Fruit fly (Drosophila melanogaster) whole organism, embryonic: Measurements from ENCODE around the gene srl.

Experiments used
- Aef1 ChIP-seq: fragments of 200-800 bp; sonication (Bioruptor generic); IDR thresholded peaks from 3 replicates; pipeline ENCODE4 v1.3.6; 2022; ENCODE audit warnings: missing biosample characterization, missing genetic modification characterization
- CG10267 ChIP-seq: fragments of 200-800 bp; sonication (Bioruptor generic); optimal IDR thresholded peaks from 2 replicates; lab custom pipeline; 2018; ENCODE audit warnings: missing biosample characterization, mild to moderate bottlenecking, missing genetic modification characterization, moderate library complexity
- CG12219 ChIP-seq: fragments of 200-800 bp; sonication (Bioruptor generic); optimal IDR thresholded peaks from 3 replicates; lab custom pipeline; 2018; ENCODE audit warnings: missing biosample characterization, mild to moderate bottlenecking, missing genetic modification characterization
- CG12769 ChIP-seq: fragments of 200-800 bp; sonication (Bioruptor generic); optimal IDR thresholded peaks from 2 replicates; lab custom pipeline; 2019; ENCODE audit warnings: missing biosample characterization, mild to moderate bottlenecking, missing genetic modification characterization, moderate library complexity
- CG13296 ChIP-seq: fragments of 200-800 bp; sonication (Bioruptor generic); optimal IDR thresholded peaks from 3 replicates; lab custom pipeline; 2018; ENCODE audit warnings: missing biosample characterization, mild to moderate bottlenecking, missing genetic modification characterization
- CG13624 ChIP-seq: fragments of 200-800 bp; sonication (Bioruptor generic); optimal IDR thresholded peaks from 2 replicates; lab custom pipeline; 2016; ENCODE audit warnings: missing biosample characterization, missing genetic modification characterization
- CG16779 ChIP-seq: fragments of 200-800 bp; sonication (Bioruptor generic); IDR thresholded peaks from 2 replicates; pipeline ENCODE4 v1.3.6; 2022; ENCODE audit warnings: missing biosample characterization, missing genetic modification characterization
- CG17361 ChIP-seq: fragments of 200-800 bp; sonication (Bioruptor generic); IDR thresholded peaks from 3 replicates; pipeline ENCODE4 v1.3.6; 2022; ENCODE audit warnings: missing biosample characterization, missing genetic modification characterization
- CG17385 ChIP-seq: fragments of 200-800 bp; sonication (Bioruptor generic); optimal IDR thresholded peaks from 3 replicates; lab custom pipeline; 2018; ENCODE audit warnings: missing biosample characterization, mild to moderate bottlenecking, missing genetic modification characterization
- CG17829 ChIP-seq: fragments of 200-800 bp; optimal IDR thresholded peaks from 2 replicates; lab custom pipeline; 2019; ENCODE audit warnings: missing biosample characterization, mild to moderate bottlenecking, missing genetic modification characterization, moderate library complexity
- CG1832 ChIP-seq: fragments of 200-800 bp; sonication (Bioruptor generic); optimal IDR thresholded peaks from 2 replicates; lab custom pipeline; 2017; ENCODE audit warnings: missing biosample characterization, mild to moderate bottlenecking, missing genetic modification characterization, inconsistent platforms
- CG30403 ChIP-seq: fragments of 200-800 bp; sonication (Bioruptor generic); optimal IDR thresholded peaks from 3 replicates; lab custom pipeline; 2016; ENCODE audit warnings: missing biosample characterization, missing genetic modification characterization
- CG31224 ChIP-seq: fragments of 200-800 bp; sonication (Bioruptor generic); IDR thresholded peaks from 2 replicates; pipeline ENCODE4 v1.3.6; 2022; ENCODE audit warnings: missing biosample characterization, missing genetic modification characterization
- CG31388 ChIP-seq: fragments of 200-800 bp; sonication (Bioruptor generic); optimal IDR thresholded peaks from 2 replicates; lab custom pipeline; 2016; ENCODE audit warnings: missing biosample characterization, missing genetic modification characterization
- CG32767 ChIP-seq: fragments of 200-800 bp; sonication (Bioruptor generic); IDR thresholded peaks from 2 replicates; pipeline ENCODE4 v1.3.6; 2022; ENCODE audit warnings: missing biosample characterization, missing genetic modification characterization
- CG33213 ChIP-seq: fragments of 200-800 bp; sonication (Bioruptor generic); optimal IDR thresholded peaks from 3 replicates; lab custom pipeline; 2016; ENCODE audit warnings: missing biosample characterization, missing genetic modification characterization
- CG3726 ChIP-seq: fragments of 200-800 bp; sonication (Bioruptor generic); IDR thresholded peaks from 3 replicates; pipeline ENCODE4, ENCODE4 v1.3.6; 2022; ENCODE audit warnings: missing biosample characterization, missing genetic modification characterization
- CG5953 ChIP-seq: fragments of 200-800 bp; sonication (Bioruptor generic); IDR thresholded peaks from 2 replicates; pipeline ENCODE4 v1.3.6; 2022; ENCODE audit warnings: missing biosample characterization, missing genetic modification characterization
- CG6654 ChIP-seq: fragments of 200-800 bp; sonication (Bioruptor generic); optimal IDR thresholded peaks from 2 replicates; lab custom pipeline; 2017; ENCODE audit warnings: missing biosample characterization, mild to moderate bottlenecking, missing genetic modification characterization
- CG6683 ChIP-seq: fragments of 200-800 bp; sonication (Bioruptor generic); optimal IDR thresholded peaks from 2 replicates; lab custom pipeline; 2017; ENCODE audit warnings: missing biosample characterization, mild to moderate bottlenecking, missing genetic modification characterization, missing genetic modification reagents
- CG7963 ChIP-seq: fragments of 200-800 bp; sonication (Bioruptor generic); IDR thresholded peaks from 3 replicates; pipeline ENCODE4 v1.3.6; 2022; ENCODE audit warnings: missing biosample characterization, missing genetic modification characterization; ENCODE audit not compliant: partially characterized antibody
- CG8388 ChIP-seq: fragments of 200-800 bp; sonication (Bioruptor generic); optimal IDR thresholded peaks from 2 replicates; lab custom pipeline; 2019; ENCODE audit warnings: missing biosample characterization, mild to moderate bottlenecking, missing genetic modification characterization, moderate library complexity
- Fer1 ChIP-seq: fragments of 200-800 bp; sonication (Bioruptor generic); optimal IDR thresholded peaks from 2 replicates; lab custom pipeline; 2017; ENCODE audit warnings: missing biosample characterization, mild to moderate bottlenecking, missing genetic modification characterization
- HmgZ ChIP-seq: fragments of 200-800 bp; sonication (Bioruptor generic); optimal IDR thresholded peaks from 2 replicates; lab custom pipeline; 2018; ENCODE audit warnings: missing biosample characterization, mild to moderate bottlenecking, missing genetic modification characterization
- Hr39 ChIP-seq: fragments of >200 bp; optimal IDR thresholded peaks from 2 replicates; lab custom pipeline; 2017
- Hr78 ChIP-seq, 2 experiments: fragments of 200-800 bp in 1 of 2; fragments of >200 bp in 1 of 2; sonication (Bioruptor generic) in 1 of 2; optimal IDR thresholded peaks; 2 replicates each; lab custom pipeline; 2017 to 2019; ENCODE audit warnings: missing biosample characterization in 2 of 2, missing genetic modification characterization in 2 of 2, mild to moderate bottlenecking in 1 of 2, moderate library complexity in 1 of 2
- Kr ChIP-seq: fragments of 200-800 bp; sonication (Bioruptor generic); optimal IDR thresholded peaks from 2 replicates; lab custom pipeline; 2017; ENCODE audit warnings: missing biosample characterization, mild to moderate bottlenecking, missing genetic modification characterization
- NK7.1 ChIP-seq: fragments of 200-800 bp; sonication (Bioruptor generic); optimal IDR thresholded peaks from 3 replicates; lab custom pipeline; 2016; ENCODE audit warnings: missing biosample characterization, missing genetic modification characterization
- Six4 ChIP-seq: fragments of 200-800 bp; sonication (Bioruptor generic); optimal IDR thresholded peaks from 2 replicates; lab custom pipeline; 2016; ENCODE audit warnings: missing biosample characterization, missing genetic modification characterization
- TFAM ChIP-seq: fragments of 200-800 bp; sonication (Bioruptor generic); optimal IDR thresholded peaks from 2 replicates; lab custom pipeline; 2017; ENCODE audit warnings: missing biosample characterization, missing genetic modification characterization, inconsistent platforms
- Vsx1 ChIP-seq: fragments of 200-800 bp; sonication (Bioruptor generic); optimal IDR thresholded peaks from 2 replicates; lab custom pipeline; 2017; ENCODE audit warnings: missing biosample characterization, mild to moderate bottlenecking, missing genetic modification characterization, missing genetic modification reagents
- YL-1 ChIP-seq: fragments of 200-800 bp; sonication (Bioruptor generic); optimal IDR thresholded peaks from 3 replicates; lab custom pipeline; 2017; ENCODE audit warnings: missing biosample characterization, mild to moderate bottlenecking, missing genetic modification characterization
- br ChIP-seq: fragments of >200 bp; optimal IDR thresholded peaks from 2 replicates; lab custom pipeline; 2017
- caup ChIP-seq: fragments of 200-800 bp; sonication (Bioruptor generic); optimal IDR thresholded peaks from 3 replicates; lab custom pipeline; 2017; ENCODE audit warnings: missing biosample characterization, mild to moderate bottlenecking, missing genetic modification characterization, moderate library complexity; ENCODE audit not compliant: severe bottlenecking
- chm ChIP-seq: fragments of 200-800 bp; sonication (Bioruptor generic); IDR thresholded peaks from 2 replicates; pipeline ENCODE4 v1.3.6; 2022; ENCODE audit warnings: missing biosample characterization, missing genetic modification characterization
- dan ChIP-seq: fragments of 200-800 bp; sonication (Bioruptor generic); IDR thresholded peaks from 2 replicates; pipeline ENCODE4 v1.3.6; 2022; ENCODE audit warnings: missing biosample characterization, missing genetic modification characterization
- dati ChIP-seq: fragments of 200-800 bp; sonication (Bioruptor generic); IDR thresholded peaks from 2 replicates; pipeline ENCODE4 v1.3.6; 2022; ENCODE audit warnings: missing biosample characterization, missing genetic modification characterization
- dpn ChIP-seq, 2 experiments: fragments of 200-800 bp; sonication (Bioruptor generic); optimal IDR thresholded peaks; 3 replicates each; lab custom pipeline; 2016; ENCODE audit warnings: missing biosample characterization in 2 of 2, missing genetic modification characterization in 2 of 2
- emc ChIP-seq: fragments of 200-800 bp; sonication (Bioruptor generic); optimal IDR thresholded peaks from 2 replicates; lab custom pipeline; 2016; ENCODE audit warnings: missing biosample characterization, missing genetic modification characterization
- ems ChIP-seq: fragments of 200-800 bp; sonication (Bioruptor generic); optimal IDR thresholded peaks from 3 replicates; lab custom pipeline; 2016; ENCODE audit warnings: missing biosample characterization, missing genetic modification characterization
- ewg ChIP-seq: fragments of 200-800 bp; sonication (Bioruptor generic); optimal IDR thresholded peaks from 3 replicates; lab custom pipeline; 2017; ENCODE audit warnings: mild to moderate bottlenecking, missing biosample characterization, missing genetic modification reagents, missing genetic modification characterization
- fu2 ChIP-seq: fragments of 200-800 bp; sonication (Bioruptor generic); optimal IDR thresholded peaks from 2 replicates; lab custom pipeline; 2016; ENCODE audit warnings: missing biosample characterization, missing genetic modification characterization
- gsb ChIP-seq: fragments of 200-800 bp; sonication (Bioruptor generic); IDR thresholded peaks from 2 replicates; pipeline ENCODE4 v1.3.6; 2022; ENCODE audit warnings: missing biosample characterization, missing genetic modification characterization
- h ChIP-seq: fragments of >200 bp; optimal IDR thresholded peaks from 2 replicates; lab custom pipeline; 2017
- hb ChIP-seq: fragments of 200-800 bp; sonication (Bioruptor generic); IDR thresholded peaks from 3 replicates; pipeline ENCODE4 v1.3.6; 2022; ENCODE audit warnings: missing biosample characterization, missing genetic modification characterization; ENCODE audit not compliant: partially characterized antibody
- nmo ChIP-seq: fragments of 200-800 bp; sonication (Bioruptor generic); optimal IDR thresholded peaks from 2 replicates; lab custom pipeline; 2018; ENCODE audit warnings: missing biosample characterization, mild to moderate bottlenecking, missing genetic modification characterization, moderate library complexity
- shn ChIP-seq: fragments of 200-800 bp; sonication (Bioruptor generic); optimal IDR thresholded peaks from 3 replicates; lab custom pipeline; 2016; ENCODE audit warnings: missing biosample characterization, missing genetic modification characterization
- sug ChIP-seq: fragments of 200-800 bp; optimal IDR thresholded peaks from 2 replicates; lab custom pipeline; 2019; ENCODE audit warnings: missing biosample characterization, mild to moderate bottlenecking, missing genetic modification characterization, moderate library complexity
- tna ChIP-seq: fragments of 200-800 bp; sonication (Bioruptor generic); IDR thresholded peaks from 2 replicates; pipeline ENCODE4 v1.3.6; 2022; ENCODE audit warnings: missing biosample characterization, missing genetic modification characterization; ENCODE audit not compliant: partially characterized antibody
- toy ChIP-seq: fragments of 200-800 bp; sonication (Bioruptor generic); IDR thresholded peaks from 2 replicates; pipeline ENCODE4 v1.3.6; 2022; ENCODE audit warnings: missing biosample characterization, missing genetic modification characterization
- unc-4 ChIP-seq: fragments of 200-800 bp; sonication (Bioruptor generic); IDR thresholded peaks from 2 replicates; pipeline ENCODE4 v1.3.6; 2022; ENCODE audit warnings: missing biosample characterization, missing genetic modification characterization; ENCODE audit not compliant: partially characterized antibody
- vfl ChIP-seq: fragments of 200-800 bp; sonication (Bioruptor generic); optimal IDR thresholded peaks from 2 replicates; lab custom pipeline; 2016; ENCODE audit warnings: missing biosample characterization, missing genetic modification characterization

The srl gene

DNA sequence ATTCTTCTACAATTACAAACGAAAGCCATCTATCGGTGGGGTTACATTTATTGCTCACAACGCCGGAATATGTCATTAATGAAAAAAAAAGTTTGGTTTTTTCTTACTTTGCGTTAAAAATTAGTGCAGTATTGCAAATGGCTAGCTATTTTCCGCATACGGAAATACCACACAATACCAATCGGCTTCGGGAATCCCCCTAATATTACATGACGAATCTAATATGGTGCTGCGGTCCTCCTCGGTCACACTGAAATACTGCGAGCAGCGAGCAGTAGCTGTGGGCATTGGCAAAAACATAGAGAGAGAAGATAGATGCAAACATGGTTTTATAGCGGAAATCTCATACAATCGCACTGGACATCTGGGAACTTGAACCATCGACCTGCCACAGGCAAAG, 41.6 kb downstream of the srl start, which contains the start of gene tub (continued):
- no peak for TF ChIP-seq CG12219 (GFP tag; lab: Kevin White, UChicago)
- no peak for TF ChIP-seq CG8388 (GFP tag; lab: Kevin White, UChicago)
- peak; percentile 27 for TF ChIP-seq Six4 (GFP tag; lab: Kevin White, UChicago)
- 0 out of 2 replicates have a peak, but pooled peaks have one; percentile 39 for TF ChIP-seq CG32767
- TF ChIP-seq caup: peak; percentile 43
- TF ChIP-seq CG31388 (GFP tag; lab: Kevin White, UChicago): peak; percentile 8
- TF ChIP-seq CG13296 (GFP tag; lab: Kevin White, UChicago): peak; percentile 23
- peak; percentile 53 for TF ChIP-seq sug (tag; lab: Kevin White, UChicago)
- TF ChIP-seq Aef1 (GFP tag; lab: Robert Waterston, UW): no peak
- 0 out of 2 replicates have a peak, but pooled peaks have one; percentile 22 for TF ChIP-seq unc-4 (GFP tag; lab: Robert Waterston, UW)
- no peak for TF ChIP-seq CG12769 (tag; lab: Kevin White, UChicago)
- TF ChIP-seq Hr78 (GFP tag; optimal IDR thresholded peaks at IDR 0.05; lab: Kevin White, UChicago): no peak
- TF ChIP-seq CG3726 (GFP tag; lab: Robert Waterston, UW): no peak
- peak; percentile 49 for TF ChIP-seq CG13624 (GFP tag; lab: Kevin White, UChicago)
- TF ChIP-seq YL-1 (GFP tag; lab: Kevin White, UChicago): peak; percentile 45
- TF ChIP-seq TFAM (GFP tag; lab: Kevin White, UChicago): no peak
- TF ChIP-seq CG17361 (GFP tag; lab: Robert Waterston, UW): no peak; the same call in 1 of the 3 replicates
- TF ChIP-seq CG17829 (tag; lab: Kevin White, UChicago): peak; percentile 57
- TF ChIP-seq fu2 (GFP tag; lab: Kevin White, UChicago): no peak
- peak; percentile 33 to 56 for TF ChIP-seq dpn (GFP tag; optimal IDR thresholded peaks at IDR 0.05; lab: Kevin White, UChicago)
- peak; percentile 35 for TF ChIP-seq ewg
- no peak for TF ChIP-seq h (lab: Kevin White, UChicago)
- TF ChIP-seq gsb (GFP tag; lab: Robert Waterston, UW): no peak
- TF ChIP-seq Kr: no peak
- no peak for TF ChIP-seq Vsx1 (GFP tag; lab: Kevin White, UChicago)
- no peak; the same call in 1 of the 2 replicates for TF ChIP-seq CG5953 (GFP tag; lab: Robert Waterston, UW)
- no peak for TF ChIP-seq CG31224 (GFP tag; lab: Robert Waterston, UW)
- peak; percentile 31 for TF ChIP-seq shn (GFP tag; lab: Kevin White, UChicago)
- no peak for TF ChIP-seq tna (GFP tag; lab: Robert Waterston, UW)
- no peak for TF ChIP-seq dati
- peak; percentile 48 for TF ChIP-seq nmo
- TF ChIP-seq br (lab: Kevin White, UChicago): no peak
- TF ChIP-seq CG30403 (GFP tag; lab: Kevin White, UChicago): peak; percentile 41
- TF ChIP-seq toy (GFP tag; lab: Robert Waterston, UW): no peak
- TF ChIP-seq CG6683 (GFP tag; lab: Kevin White, UChicago): no peak
- TF ChIP-seq CG17385: no peak
- TF ChIP-seq CG16779: no peak
- TF ChIP-seq dan (GFP tag; lab: Robert Waterston, UW): no peak
- peak; percentile 76 for TF ChIP-seq HmgZ (tag; lab: Kevin White, UChicago)
- no peak for TF ChIP-seq ems (GFP tag; lab: Kevin White, UChicago)
- TF ChIP-seq chm: no peak
- no peak for TF ChIP-seq Hr39
- peak; percentile 8 for TF ChIP-seq NK7.1
- no peak for TF ChIP-seq hb (GFP tag; lab: Robert Waterston, UW)
- TF ChIP-seq vfl (GFP tag; lab: Kevin White, UChicago): no peak
- TF ChIP-seq CG10267 (tag; lab: Kevin White, UChicago): peak; percentile 53
- no peak for TF ChIP-seq CG7963 (GFP tag; lab: Robert Waterston, UW)
- TF ChIP-seq CG6654 (GFP tag; lab: Kevin White, UChicago): no peak
- peak; percentile 1 for TF ChIP-seq emc (GFP tag; lab: Kevin White, UChicago)
- no peak for TF ChIP-seq CG1832
- TF ChIP-seq Fer1: peak; percentile 16
- peak; percentile 14 for TF ChIP-seq CG33213 (GFP tag; lab: Kevin White, UChicago)
